Fruit fly (Drosophila melanogaster): ENCODE results near the gene CG15564.
A peak's percentile ranks its signal among the peaks of the same experiment; 100 is the strongest.

Gene CG15564

DNA sequence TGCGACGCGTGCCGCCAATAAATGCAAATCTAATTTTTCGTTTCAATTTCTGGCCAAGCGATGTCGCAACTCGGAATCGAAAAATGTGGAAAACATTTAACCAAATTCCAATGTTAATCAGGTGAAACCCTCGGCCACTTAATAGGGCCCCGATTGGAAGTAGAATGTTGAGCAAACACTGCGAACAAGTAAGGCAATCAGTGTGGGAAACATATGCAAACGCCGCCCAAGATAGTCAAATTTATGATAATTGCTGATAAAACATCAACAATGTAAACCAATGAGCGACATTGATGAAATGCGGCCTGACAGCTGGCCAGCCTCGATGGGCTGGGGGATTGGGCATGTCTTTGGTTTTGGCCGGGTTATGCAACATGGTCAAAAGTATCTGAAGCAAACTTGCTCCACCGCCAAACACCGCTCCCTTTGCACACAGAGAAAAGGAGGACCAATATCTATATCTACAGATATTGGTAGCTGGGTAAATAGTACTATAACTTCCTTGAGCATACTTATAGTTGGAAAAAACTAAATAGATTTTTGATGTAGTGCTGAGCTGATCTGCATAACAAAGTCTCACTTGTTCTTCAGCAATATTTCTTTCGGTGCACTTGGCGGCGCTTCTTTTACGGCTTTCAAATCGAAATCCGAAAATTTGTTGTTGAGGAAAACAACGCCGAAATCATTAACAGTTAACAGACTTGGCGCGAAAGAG is 12.3 kb upstream of the CG15564 start (continued):
- peak; percentile 18 for TF ChIP-seq Jarid2 (GFP tag; optimal IDR thresholded peaks at IDR 0.05)
- peak; percentile 34; the same call in 1 of the 2 replicates for TF ChIP-seq ap (GFP tag; IDR thresholded peaks at IDR 0.05)
- TF ChIP-seq Kr (GFP tag; optimal IDR thresholded peaks at IDR 0.05) = no peak
- TF ChIP-seq CG30431 (GFP tag; optimal IDR thresholded peaks at IDR 0.05) = peak; percentile 8
- TF ChIP-seq CG6683 (GFP tag; optimal IDR thresholded peaks at IDR 0.05) = peak; percentile 25
- TF ChIP-seq ham (GFP tag; IDR thresholded peaks at IDR 0.05) = no peak
- TF ChIP-seq Dbx (GFP tag; IDR thresholded peaks at IDR 0.05) = no peak
- TF ChIP-seq pfk (GFP tag; optimal IDR thresholded peaks at IDR 0.05) = no peak
- peak; percentile 84 for TF ChIP-seq CG1603 (tag; optimal IDR thresholded peaks at IDR 0.05)
- no peak for TF ChIP-seq CG17912 (GFP tag; optimal IDR thresholded peaks at IDR 0.05)
- TF ChIP-seq gem (tag; optimal IDR thresholded peaks at IDR 0.05) = peak; percentile 82
- no peak for TF ChIP-seq luna (GFP tag; optimal IDR thresholded peaks at IDR 0.05)
- TF ChIP-seq CG17186 (GFP tag; optimal IDR thresholded peaks at IDR 0.05) = no peak
- no peak for TF ChIP-seq CG13775 (GFP tag; optimal IDR thresholded peaks at IDR 0.05)
- TF ChIP-seq CG18619 (GFP tag; optimal IDR thresholded peaks at IDR 0.05) = peak; percentile 2
- TF ChIP-seq chif (GFP tag; optimal IDR thresholded peaks at IDR 0.05) = peak; percentile 61 to 69
- peak; percentile 80 for TF ChIP-seq CG18262 (tag; optimal IDR thresholded peaks at IDR 0.05)
- TF ChIP-seq nmo (GFP tag; optimal IDR thresholded peaks at IDR 0.05) = peak; percentile 85
- TF ChIP-seq NfI (GFP tag; optimal IDR thresholded peaks at IDR 0.05) = peak; percentile 46
- no peak for TF ChIP-seq CG7745 (tag; optimal IDR thresholded peaks at IDR 0.05)
- TF ChIP-seq lab (GFP tag; optimal IDR thresholded peaks at IDR 0.05) = peak; percentile 62
- peak; percentile 76 for TF ChIP-seq ttk (GFP tag; IDR thresholded peaks at IDR 0.05)
- TF ChIP-seq fd3F (GFP tag; optimal IDR thresholded peaks at IDR 0.05) = peak; percentile 48
- peak; percentile 81 for TF ChIP-seq CG6689 (GFP tag; IDR thresholded peaks at IDR 0.05)
- peak; percentile 65 for TF ChIP-seq CG1233 (GFP tag; optimal IDR thresholded peaks at IDR 0.05)
- no peak for TF ChIP-seq mld (GFP tag; IDR thresholded peaks at IDR 0.05; ENCODE audit: partially characterized antibody)
- peak; percentile 17 for TF ChIP-seq Lhr (GFP tag; optimal IDR thresholded peaks at IDR 0.05)
- TF ChIP-seq lola (GFP tag; optimal IDR thresholded peaks at IDR 0.05) = peak in 1 of 3 experiments; percentile 60
- no peak for TF ChIP-seq zen2 (GFP tag; IDR thresholded peaks at IDR 0.05; ENCODE audit: partially characterized antibody)
- TF ChIP-seq toy (GFP tag; IDR thresholded peaks at IDR 0.05) = no peak
- no peak for TF ChIP-seq ash1 (GFP tag; optimal IDR thresholded peaks at IDR 0.05)
- peak; percentile 61 for TF ChIP-seq salm (tag; optimal IDR thresholded peaks at IDR 0.05)
- no peak for TF ChIP-seq Bgb (GFP tag; IDR thresholded peaks at IDR 0.05; ENCODE audit: partially characterized antibody)
- peak; percentile 29 for TF ChIP-seq en (GFP tag; optimal IDR thresholded peaks at IDR 0.05)
- TF ChIP-seq Ets65A (GFP tag) = peak; percentile 92
- no peak for TF ChIP-seq yki (optimal IDR thresholded peaks at IDR 0.05)
- TF ChIP-seq cas (GFP tag; IDR thresholded peaks at IDR 0.05) = no peak
- TF ChIP-seq ranshi (GFP tag; IDR thresholded peaks at IDR 0.05) = peak; percentile 62; the same call in 1 of the 2 replicates
- TF ChIP-seq CG8924 (tag; optimal IDR thresholded peaks at IDR 0.05) = peak; percentile 83
- peak; percentile 60; the same call in 1 of the 2 replicates for TF ChIP-seq Nf-YA (GFP tag; IDR thresholded peaks at IDR 0.05)
- TF ChIP-seq CG4707 (GFP tag; optimal IDR thresholded peaks at IDR 0.05) = peak; percentile 45
- TF ChIP-seq Mad (GFP tag; optimal IDR thresholded peaks at IDR 0.05) = peak; percentile 11
- TF ChIP-seq CG34376 (GFP tag; optimal IDR thresholded peaks at IDR 0.05) = no peak
- peak; percentile 73 for TF ChIP-seq az2 (GFP tag; optimal IDR thresholded peaks at IDR 0.05)
- TF ChIP-seq grn (GFP tag; optimal IDR thresholded peaks at IDR 0.05) = peak; percentile 38
- TF ChIP-seq CG16813 (GFP tag; IDR thresholded peaks at IDR 0.05; ENCODE audit: partially characterized antibody) = no peak
- TF ChIP-seq hth (optimal IDR thresholded peaks at IDR 0.05) = no peak
- TF ChIP-seq peb (GFP tag; IDR thresholded peaks at IDR 0.05) = peak; percentile 33; the same call in 1 of the 2 replicates
- no peak for TF ChIP-seq gfzf (GFP tag; optimal IDR thresholded peaks at IDR 0.05)

All from whole organism, embryonic.